Fruit fly (Drosophila melanogaster) whole organism, embryonic: ENCODE measurements around the gene CG42781.

Experiments used
- Abd-B ChIP-seq: fragments of 200-800 bp; sonication (Bioruptor generic); optimal IDR thresholded peaks from 2 replicates; lab custom pipeline; 2018; ENCODE audit warnings: missing biosample characterization, mild to moderate bottlenecking, missing genetic modification characterization, moderate library complexity
- Aef1 ChIP-seq: fragments of 200-800 bp; sonication (Bioruptor generic); IDR thresholded peaks from 3 replicates; pipeline ENCODE4 v1.3.6; 2022; ENCODE audit warnings: missing biosample characterization, missing genetic modification characterization
- CG10366 ChIP-seq: fragments of 200-800 bp; sonication (Bioruptor generic); IDR thresholded peaks from 2 replicates; pipeline ENCODE4 v1.3.6; 2022; ENCODE audit warnings: missing biosample characterization, missing genetic modification characterization
- CG11247 ChIP-seq: fragments of 200-800 bp; sonication (Bioruptor generic); IDR thresholded peaks from 2 replicates; pipeline ENCODE4 v1.3.6; 2022; ENCODE audit warnings: missing biosample characterization, missing genetic modification characterization
- CG11695 ChIP-seq: fragments of 200-800 bp; sonication (Bioruptor generic); IDR thresholded peaks from 3 replicates; pipeline ENCODE4 v1.3.6; 2022; ENCODE audit warnings: missing biosample characterization, missing genetic modification characterization
- CG12744 ChIP-seq: fragments of 200-800 bp; sonication (Bioruptor generic); optimal IDR thresholded peaks from 2 replicates; lab custom pipeline; 2016; ENCODE audit warnings: missing biosample characterization, missing genetic modification characterization
- CG12942 ChIP-seq: fragments of 200-800 bp; sonication (Bioruptor generic); optimal IDR thresholded peaks from 3 replicates; lab custom pipeline; 2016; ENCODE audit warnings: missing biosample characterization, missing genetic modification characterization
- CG13775 ChIP-seq: fragments of 200-800 bp; sonication (Bioruptor generic); optimal IDR thresholded peaks from 3 replicates; lab custom pipeline; 2017; ENCODE audit warnings: missing biosample characterization, mild to moderate bottlenecking, missing genetic modification characterization
- CG14667 ChIP-seq: fragments of 200-800 bp; sonication (Bioruptor generic); IDR thresholded peaks from 2 replicates; pipeline ENCODE4 v1.3.6; 2022; ENCODE audit warnings: missing biosample characterization, missing genetic modification characterization
- CG1602 ChIP-seq: fragments of 200-800 bp; sonication (Bioruptor generic); optimal IDR thresholded peaks from 3 replicates; lab custom pipeline; 2016; ENCODE audit warnings: missing biosample characterization, missing genetic modification characterization
- CG17359 ChIP-seq: fragments of 200-800 bp; sonication (Bioruptor generic); optimal IDR thresholded peaks from 3 replicates; lab custom pipeline; 2018; ENCODE audit warnings: missing biosample characterization, mild to moderate bottlenecking, missing genetic modification characterization, moderate library complexity
- CG18476 ChIP-seq: fragments of 200-800 bp; sonication (Bioruptor generic); optimal IDR thresholded peaks from 2 replicates; lab custom pipeline; 2016; ENCODE audit warnings: missing biosample characterization, mild to moderate bottlenecking, missing genetic modification characterization
- CG2116 ChIP-seq: fragments of 200-800 bp; sonication (Bioruptor generic); optimal IDR thresholded peaks from 3 replicates; lab custom pipeline; 2018; ENCODE audit warnings: missing biosample characterization, mild to moderate bottlenecking, missing genetic modification characterization
- CG2129 ChIP-seq: fragments of 200-800 bp; sonication (Bioruptor generic); IDR thresholded peaks from 2 replicates; pipeline ENCODE4 v1.3.6; 2022; ENCODE audit warnings: missing biosample characterization, missing genetic modification characterization; ENCODE audit not compliant: partially characterized antibody
- CG31441 ChIP-seq: fragments of 200-800 bp; sonication (Bioruptor generic); IDR thresholded peaks from 2 replicates; pipeline ENCODE4 v1.3.6; 2022; ENCODE audit warnings: missing biosample characterization, missing genetic modification characterization
- CG3838 ChIP-seq: fragments of 200-800 bp; sonication (Bioruptor generic); optimal IDR thresholded peaks from 3 replicates; lab custom pipeline; 2016; ENCODE audit warnings: missing biosample characterization, missing genetic modification characterization
- CG4730 ChIP-seq: fragments of 200-800 bp; sonication (Bioruptor generic); IDR thresholded peaks from 2 replicates; pipeline ENCODE4 v1.3.6; 2022; ENCODE audit warnings: missing biosample characterization, missing genetic modification characterization
- CG4854 ChIP-seq: fragments of 200-800 bp; sonication (Bioruptor generic); optimal IDR thresholded peaks from 2 replicates; lab custom pipeline; 2016; ENCODE audit warnings: missing biosample characterization, missing genetic modification characterization, inconsistent platforms
- CG5180 ChIP-seq: fragments of 200-800 bp; sonication (Bioruptor generic); optimal IDR thresholded peaks from 3 replicates; lab custom pipeline; 2017; ENCODE audit warnings: missing biosample characterization, missing genetic modification characterization, mild to moderate bottlenecking, moderate library complexity, missing genetic modification reagents
- CG6175 ChIP-seq: fragments of 200-800 bp; sonication (Bioruptor generic); IDR thresholded peaks from 3 replicates; pipeline ENCODE4 v1.3.6; 2022; ENCODE audit warnings: missing biosample characterization, missing genetic modification characterization
- CG8089 ChIP-seq: fragments of 200-800 bp; sonication (Bioruptor generic); optimal IDR thresholded peaks from 3 replicates; lab custom pipeline; 2016; ENCODE audit warnings: missing biosample characterization, missing genetic modification characterization
- CG8290 ChIP-seq, 3 experiments: fragments of 200-800 bp; sonication (Bioruptor generic); optimal IDR thresholded peaks; 2 replicates each; lab custom pipeline; 2016 to 2019; ENCODE audit warnings: missing biosample characterization in 3 of 3, missing genetic modification characterization in 3 of 3, mild to moderate bottlenecking in 2 of 3, moderate library complexity in 1 of 3
- CG9215 ChIP-seq: fragments of 200-800 bp; sonication (Bioruptor generic); IDR thresholded peaks from 2 replicates; pipeline ENCODE4 v1.3.6; 2022; ENCODE audit warnings: missing biosample characterization, missing genetic modification characterization
- Dref ChIP-seq: fragments of 200-800 bp; sonication (Bioruptor generic); IDR thresholded peaks from 2 replicates; pipeline ENCODE4 v1.3.6; 2022; ENCODE audit warnings: missing biosample characterization, missing genetic modification characterization
- Mad ChIP-seq: fragments of 200-800 bp; sonication (Bioruptor generic); optimal IDR thresholded peaks from 2 replicates; lab custom pipeline; 2016; ENCODE audit warnings: missing biosample characterization, missing genetic modification characterization
- Meics ChIP-seq: fragments of 200-800 bp; sonication (Bioruptor generic); optimal IDR thresholded peaks from 2 replicates; lab custom pipeline; 2017; ENCODE audit warnings: missing biosample characterization, mild to moderate bottlenecking, missing genetic modification characterization
- NC2β ChIP-seq: fragments of 200-800 bp; sonication (Bioruptor generic); optimal IDR thresholded peaks from 2 replicates; lab custom pipeline; 2016; ENCODE audit warnings: missing biosample characterization, missing genetic modification characterization
- Nf-YC ChIP-seq: fragments of 200-800 bp; optimal IDR thresholded peaks from 3 replicates; lab custom pipeline; 2019; ENCODE audit warnings: missing biosample characterization, mild to moderate bottlenecking, missing genetic modification characterization, moderate library complexity
- Optix ChIP-seq: fragments of 200-800 bp; sonication (Bioruptor generic); IDR thresholded peaks from 3 replicates; pipeline ENCODE4 v1.3.6; 2022; ENCODE audit warnings: missing biosample characterization, missing genetic modification characterization
- PHDP ChIP-seq: fragments of 200-800 bp; sonication (Bioruptor generic); optimal IDR thresholded peaks from 3 replicates; lab custom pipeline; 2018; ENCODE audit warnings: missing biosample characterization, mild to moderate bottlenecking, missing genetic modification characterization, moderate library complexity
- Pdp1 ChIP-seq, 2 experiments: fragments of 200-800 bp; sonication (Bioruptor generic); optimal IDR thresholded peaks; 3 replicates each; lab custom pipeline; 2016; ENCODE audit warnings: missing biosample characterization in 2 of 2, missing genetic modification characterization in 2 of 2, mild to moderate bottlenecking in 1 of 2, moderate library complexity in 1 of 2
- TFAM ChIP-seq: fragments of 200-800 bp; sonication (Bioruptor generic); optimal IDR thresholded peaks from 2 replicates; lab custom pipeline; 2017; ENCODE audit warnings: missing biosample characterization, missing genetic modification characterization, inconsistent platforms
- Xbp1 ChIP-seq: fragments of 200-800 bp; sonication (Bioruptor generic); optimal IDR thresholded peaks from 3 replicates; lab custom pipeline; 2016; ENCODE audit warnings: missing biosample characterization, mild to moderate bottlenecking, missing genetic modification characterization
- abd-A ChIP-seq: fragments of 200-800 bp; sonication (Bioruptor generic); optimal IDR thresholded peaks from 3 replicates; lab custom pipeline; 2019; ENCODE audit warnings: missing biosample characterization, mild to moderate bottlenecking, missing genetic modification characterization, moderate library complexity
- amos ChIP-seq: fragments of 200-800 bp; sonication (Bioruptor generic); IDR thresholded peaks from 2 replicates; pipeline ENCODE4 v1.3.6; 2022; ENCODE audit warnings: missing biosample characterization, missing genetic modification characterization; ENCODE audit not compliant: partially characterized antibody
- chinmo ChIP-seq: fragments of 200-800 bp; sonication (Bioruptor generic); IDR thresholded peaks from 4 replicates; pipeline ENCODE4 v1.3.6; 2022; ENCODE audit warnings: missing biosample characterization, missing genetic modification characterization; ENCODE audit not compliant: partially characterized antibody
- croc ChIP-seq: fragments of 200-800 bp; sonication (Bioruptor generic); conservative IDR thresholded peaks from 3 replicates; pipeline ENCODE4 v1.3.6; 2022; ENCODE audit warnings: missing biosample characterization, missing genetic modification characterization
- disco-r ChIP-seq: fragments of 200-800 bp; sonication (Bioruptor generic); optimal IDR thresholded peaks from 2 replicates; lab custom pipeline; 2016; ENCODE audit warnings: missing biosample characterization, missing genetic modification characterization
- dm ChIP-seq: fragments of 200-800 bp; sonication (Bioruptor generic); optimal IDR thresholded peaks from 3 replicates; lab custom pipeline; 2016; ENCODE audit warnings: missing biosample characterization, missing genetic modification characterization
- gsb ChIP-seq: fragments of 200-800 bp; sonication (Bioruptor generic); IDR thresholded peaks from 2 replicates; pipeline ENCODE4 v1.3.6; 2022; ENCODE audit warnings: missing biosample characterization, missing genetic modification characterization
- hb ChIP-seq: fragments of 200-800 bp; sonication (Bioruptor generic); IDR thresholded peaks from 3 replicates; pipeline ENCODE4 v1.3.6; 2022; ENCODE audit warnings: missing biosample characterization, missing genetic modification characterization; ENCODE audit not compliant: partially characterized antibody
- hth ChIP-seq: fragments of >200 bp; optimal IDR thresholded peaks from 2 replicates; lab custom pipeline; 2017; ENCODE audit warnings: inconsistent platforms
- mld ChIP-seq: fragments of 200-800 bp; sonication (Bioruptor generic); IDR thresholded peaks from 3 replicates; pipeline ENCODE4 v1.3.6; 2022; ENCODE audit warnings: missing biosample characterization, missing genetic modification characterization; ENCODE audit not compliant: partially characterized antibody
- pita ChIP-seq: fragments of 200-800 bp; sonication (Bioruptor generic); optimal IDR thresholded peaks from 2 replicates; lab custom pipeline; 2017; ENCODE audit warnings: missing biosample characterization, mild to moderate bottlenecking, missing genetic modification characterization
- scrt ChIP-seq: fragments of 200-800 bp; sonication (Bioruptor generic); optimal IDR thresholded peaks from 2 replicates; lab custom pipeline; 2018; ENCODE audit warnings: missing biosample characterization, mild to moderate bottlenecking, missing genetic modification characterization, moderate library complexity
- ssp ChIP-seq: fragments of 200-800 bp; sonication (Bioruptor generic); IDR thresholded peaks from 2 replicates; pipeline ENCODE4 v1.3.6; 2022; ENCODE audit warnings: missing biosample characterization, missing genetic modification characterization
- tx ChIP-seq: fragments of 200-800 bp; sonication (Bioruptor generic); optimal IDR thresholded peaks from 2 replicates; lab custom pipeline; 2016; ENCODE audit warnings: missing biosample characterization, missing genetic modification characterization
- yki ChIP-seq: fragments of >200 bp; optimal IDR thresholded peaks from 3 replicates; lab custom pipeline; 2018
- z ChIP-seq: fragments of 200-800 bp; sonication (Bioruptor generic); IDR thresholded peaks from 3 replicates; pipeline ENCODE4 v1.3.6; 2022; ENCODE audit warnings: missing biosample characterization, missing genetic modification characterization

Gene CG42781

DNA sequence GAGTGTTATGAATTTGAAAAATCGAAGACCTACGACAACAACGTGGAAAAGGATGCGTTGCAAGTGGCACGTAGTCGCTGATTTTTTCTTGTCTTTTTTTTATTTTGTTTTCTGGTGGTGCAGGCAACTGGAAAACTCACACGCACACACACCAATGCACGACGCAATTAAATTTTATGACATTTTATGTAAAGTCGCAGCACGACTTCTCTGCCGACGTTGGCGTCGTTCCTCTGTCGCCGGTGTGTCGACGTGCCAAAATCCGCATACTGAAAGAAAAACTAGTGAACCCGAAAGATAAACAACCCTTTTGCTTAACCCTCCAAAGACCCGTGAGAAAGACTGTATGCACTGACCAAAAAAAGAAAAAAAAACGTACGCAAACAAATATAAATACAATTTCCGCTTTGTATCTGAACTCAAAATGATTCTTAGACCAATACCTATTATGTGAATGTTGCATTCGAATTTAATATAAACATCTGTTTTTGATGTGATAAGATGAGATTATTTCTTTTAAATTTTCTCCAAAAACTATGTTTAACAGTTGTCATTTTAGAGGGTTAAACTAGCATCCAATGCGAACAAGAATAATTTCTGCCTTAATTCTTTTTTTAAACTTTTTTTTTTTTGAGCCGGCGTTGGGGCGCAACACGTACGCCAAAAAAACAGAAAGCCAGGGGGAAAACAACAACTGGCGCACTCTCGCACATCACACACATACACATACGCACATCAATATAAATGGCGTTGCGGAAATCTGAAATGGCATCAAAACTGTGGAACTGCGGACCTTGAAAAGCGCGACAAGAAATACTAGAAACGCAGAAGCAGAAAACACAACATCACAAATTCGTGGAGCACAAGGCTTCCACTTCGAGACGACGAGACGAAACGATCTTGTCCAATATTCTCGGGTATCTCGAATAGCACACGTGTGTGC is 48.7 kb downstream of the CG42781 start (continued):
- no peak for TF ChIP-seq Mad (GFP tag; lab: Kevin White, UChicago)
- no peak for TF ChIP-seq dm (GFP tag; lab: Kevin White, UChicago)
- no peak for TF ChIP-seq Xbp1 (GFP tag; lab: Kevin White, UChicago)
- TF ChIP-seq abd-A (tag; lab: Kevin White, UChicago), result no peak
- no peak for TF ChIP-seq CG8290 (GFP tag; optimal IDR thresholded peaks at IDR 0.05; lab: Kevin White, UChicago)
- no peak for TF ChIP-seq CG8290 (tag; optimal IDR thresholded peaks at IDR 0.05; lab: Kevin White, UChicago)
- no peak for TF ChIP-seq z (GFP tag; lab: Robert Waterston, UW)
- no peak for TF ChIP-seq CG14667 (GFP tag; lab: Robert Waterston, UW)
- TF ChIP-seq scrt, result peak; percentile 30
- no peak for TF ChIP-seq TFAM (GFP tag; lab: Kevin White, UChicago)
- 0 out of 3 replicates have a peak, but pooled peaks have one; percentile 42 for TF ChIP-seq CG11695 (GFP tag; lab: Robert Waterston, UW)
- TF ChIP-seq Abd-B (GFP tag; lab: Kevin White, UChicago), result no peak
- no peak for TF ChIP-seq yki (lab: Kevin White, UChicago)
- TF ChIP-seq CG11247, result no peak
- TF ChIP-seq Aef1 (GFP tag; lab: Robert Waterston, UW), result peak; percentile 25; the same call in 2 of the 3 replicates
- peak; percentile 29 for TF ChIP-seq disco-r (GFP tag; lab: Kevin White, UChicago)
- peak; percentile 32 for TF ChIP-seq CG13775 (GFP tag; lab: Kevin White, UChicago)
- TF ChIP-seq croc (GFP tag; lab: Robert Waterston, UW), result no peak
- peak; percentile 68 for TF ChIP-seq Meics (GFP tag; lab: Kevin White, UChicago)
- peak; percentile 69; the same call in 2 of the 4 replicates for TF ChIP-seq chinmo (GFP tag; lab: Robert Waterston, UW)
- TF ChIP-seq mld, result no peak
- TF ChIP-seq hb, result no peak
- TF ChIP-seq amos (GFP tag; lab: Robert Waterston, UW), result no peak; the same call in 1 of the 2 replicates
- no peak for TF ChIP-seq CG1602 (GFP tag; lab: Kevin White, UChicago)
- TF ChIP-seq NC2β (GFP tag; lab: Kevin White, UChicago), result no peak
- no peak for TF ChIP-seq pita (GFP tag; lab: Kevin White, UChicago)
- TF ChIP-seq CG5180, result no peak
- TF ChIP-seq CG12942 (GFP tag; lab: Kevin White, UChicago), result peak; percentile 17
- no peak for TF ChIP-seq Dref
- TF ChIP-seq CG4854 (GFP tag; lab: Kevin White, UChicago), result no peak
- TF ChIP-seq hth (lab: Kevin White, UChicago), result no peak
- no peak for TF ChIP-seq CG12744 (GFP tag; lab: Kevin White, UChicago)
- no peak for TF ChIP-seq ssp (GFP tag; lab: Robert Waterston, UW)
- no peak for TF ChIP-seq CG4730 (GFP tag; lab: Robert Waterston, UW)
- no peak for TF ChIP-seq CG31441
- no peak for TF ChIP-seq CG6175 (GFP tag; lab: Robert Waterston, UW)
- peak; percentile 66 for TF ChIP-seq CG9215 (GFP tag; lab: Robert Waterston, UW)
- TF ChIP-seq Pdp1 (GFP tag; optimal IDR thresholded peaks at IDR 0.05; lab: Kevin White, UChicago), result peak in 1 of 2 experiments; percentile 18
- TF ChIP-seq Nf-YC (tag; lab: Kevin White, UChicago), result no peak
- no peak for TF ChIP-seq CG2116
- no peak for TF ChIP-seq CG2129 (GFP tag; lab: Robert Waterston, UW)
- peak; percentile 37 for TF ChIP-seq PHDP (tag; lab: Kevin White, UChicago)
- TF ChIP-seq CG18476 (GFP tag; lab: Kevin White, UChicago), result peak; percentile 16
- TF ChIP-seq CG17359, result no peak
- no peak for TF ChIP-seq CG8089
- TF ChIP-seq Optix, result no peak
- no peak for TF ChIP-seq CG3838 (GFP tag; lab: Kevin White, UChicago)
- TF ChIP-seq gsb (GFP tag; lab: Robert Waterston, UW), result no peak
- peak; percentile 62 for TF ChIP-seq tx
- no peak for TF ChIP-seq CG10366 (GFP tag; lab: Robert Waterston, UW)
